Worm (Caenorhabditis elegans) whole organism, L3 larva: ENCODE results near the gene lact-5.

Experiments used
- R02D3.7 ChIP-seq: fragments of 150-350 bp; optimal IDR thresholded peaks from 2 replicates; lab custom pipeline; 2014; ENCODE audit warnings: missing biosample characterization, missing genetic modification characterization
- ZK546.5 ChIP-seq: sonication (generic microtip); optimal IDR thresholded peaks from 2 replicates; lab custom pipeline; 2017; ENCODE audit warnings: missing biosample characterization, missing genetic modification characterization
- ama-1 ChIP-seq: fragments of 150-350 bp; optimal IDR thresholded peaks from 2 replicates; lab custom pipeline; 2018
- ceh-16 ChIP-seq: sonication (generic microtip); optimal IDR thresholded peaks from 2 replicates; lab custom pipeline; 2017; ENCODE audit warnings: missing biosample characterization, missing genetic modification characterization
- ceh-82 ChIP-seq: fragments of 150-350 bp; optimal IDR thresholded peaks from 2 replicates; lab custom pipeline; 2014; ENCODE audit warnings: missing biosample characterization, missing genetic modification characterization
- daf-12 ChIP-seq: fragments of 150-350 bp; optimal IDR thresholded peaks from 2 replicates; lab custom pipeline; 2014; ENCODE audit warnings: missing biosample characterization, missing genetic modification reagents, missing genetic modification characterization
- egl-27 ChIP-seq: sonication (generic microtip); optimal IDR thresholded peaks from 4 replicates; lab custom pipeline; 2017; ENCODE audit warnings: missing biosample characterization, missing genetic modification reagents, missing genetic modification characterization
- elt-1 ChIP-seq: fragments of 150-350 bp; optimal IDR thresholded peaks from 2 replicates; lab custom pipeline; 2014; ENCODE audit warnings: missing biosample characterization, missing genetic modification characterization
- elt-2 ChIP-seq: sonication (generic microtip); optimal IDR thresholded peaks from 2 replicates; lab custom pipeline; 2016; ENCODE audit warnings: missing genetic modification reagents, mild to moderate bottlenecking, missing genetic modification characterization, missing compliant biosample characterization
- elt-3 ChIP-seq, 3 experiments: fragments of 150-350 bp in 1 of 3; sonication (generic microtip) in 2 of 3; optimal IDR thresholded peaks; 2 replicates in 2 of 3; 4 replicates in 1 of 3; lab custom pipeline; 2014 to 2017; ENCODE audit warnings: missing biosample characterization in 3 of 3, missing genetic modification characterization in 3 of 3
- eor-1 ChIP-seq, 2 experiments: fragments of 150-350 bp; optimal IDR thresholded peaks; 2 replicates each; lab custom pipeline; 2014 to 2018; ENCODE audit warnings: missing biosample characterization in 2 of 2, missing genetic modification characterization in 2 of 2
- fkh-10 ChIP-seq: sonication (generic microtip); optimal IDR thresholded peaks from 2 replicates; lab custom pipeline; 2017; ENCODE audit warnings: missing biosample characterization, missing genetic modification reagents, missing genetic modification characterization
- fos-1 ChIP-seq: fragments of 150-350 bp; optimal IDR thresholded peaks from 2 replicates; lab custom pipeline; 2014; ENCODE audit warnings: missing biosample characterization, missing genetic modification characterization
- hmg-11 ChIP-seq: sonication (generic microtip); optimal IDR thresholded peaks from 2 replicates; lab custom pipeline; 2016; ENCODE audit warnings: missing genetic modification characterization, missing compliant biosample characterization
- jun-1 ChIP-seq: fragments of 150-350 bp; optimal IDR thresholded peaks from 2 replicates; lab custom pipeline; 2014; ENCODE audit warnings: missing biosample characterization, missing genetic modification reagents, missing genetic modification characterization
- lin-39 ChIP-seq: fragments of 150-350 bp; optimal IDR thresholded peaks from 2 replicates; lab custom pipeline; 2018; ENCODE audit warnings: missing biosample characterization, missing genetic modification reagents, missing genetic modification characterization
- lsy-12 ChIP-seq: sonication (generic microtip); optimal IDR thresholded peaks from 2 replicates; lab custom pipeline; 2016; ENCODE audit warnings: mild to moderate bottlenecking, missing genetic modification characterization, missing compliant biosample characterization
- mdl-1 ChIP-seq: fragments of 150-350 bp; optimal IDR thresholded peaks from 2 replicates; lab custom pipeline; 2014; ENCODE audit warnings: missing biosample characterization, missing genetic modification characterization
- nhr-11 ChIP-seq: fragments of 150-350 bp; optimal IDR thresholded peaks from 2 replicates; lab custom pipeline; 2014; ENCODE audit warnings: missing biosample characterization, missing genetic modification characterization
- nhr-12 ChIP-seq: fragments of 150-350 bp; optimal IDR thresholded peaks from 2 replicates; lab custom pipeline; 2014; ENCODE audit warnings: missing biosample characterization, missing genetic modification characterization
- nhr-23 ChIP-seq: fragments of 150-350 bp; optimal IDR thresholded peaks from 2 replicates; lab custom pipeline; 2014; ENCODE audit warnings: missing biosample characterization, missing genetic modification reagents, missing genetic modification characterization
- nhr-237 ChIP-seq: fragments of 150-350 bp; optimal IDR thresholded peaks from 2 replicates; lab custom pipeline; 2014; ENCODE audit warnings: missing biosample characterization, missing genetic modification characterization
- nhr-25 ChIP-seq: sonication (generic microtip); optimal IDR thresholded peaks from 2 replicates; lab custom pipeline; 2017; ENCODE audit warnings: missing biosample characterization, missing genetic modification characterization
- nhr-43 ChIP-seq: sonication (generic microtip); optimal IDR thresholded peaks from 2 replicates; lab custom pipeline; 2016; ENCODE audit warnings: mild to moderate bottlenecking, missing genetic modification characterization, missing compliant biosample characterization; ENCODE audit not compliant: poor library complexity, severe bottlenecking
- nhr-67 ChIP-seq: fragments of 150-350 bp; optimal IDR thresholded peaks from 2 replicates; lab custom pipeline; 2014; ENCODE audit warnings: missing biosample characterization, missing genetic modification characterization
- nhr-76 ChIP-seq: fragments of 150-350 bp; sonication (generic microtip); optimal IDR thresholded peaks from 5 replicates; lab custom pipeline; 2014; ENCODE audit warnings: missing biosample characterization, missing genetic modification characterization
- pha-4 ChIP-seq: fragments of 150-350 bp; optimal IDR thresholded peaks from 2 replicates; lab custom pipeline; 2014; ENCODE audit warnings: missing biosample characterization, missing genetic modification reagents, missing genetic modification characterization
- pqm-1 ChIP-seq: fragments of 150-350 bp; optimal IDR thresholded peaks from 2 replicates; lab custom pipeline; 2017; ENCODE audit warnings: missing biosample characterization, missing genetic modification characterization, inconsistent platforms
- sea-2 ChIP-seq: fragments of 150-350 bp; sonication (generic microtip); optimal IDR thresholded peaks from 4 replicates; lab custom pipeline; 2014; ENCODE audit warnings: missing biosample characterization, missing genetic modification reagents, missing genetic modification characterization
- skn-1 ChIP-seq: fragments of 150-350 bp; optimal IDR thresholded peaks from 2 replicates; lab custom pipeline; 2014; ENCODE audit warnings: missing biosample characterization, missing genetic modification characterization
- snpc-4 ChIP-seq: fragments of 150-350 bp; optimal IDR thresholded peaks from 2 replicates; lab custom pipeline; 2014; ENCODE audit warnings: missing biosample characterization, missing genetic modification characterization
- unc-39 ChIP-seq: sonication (generic microtip); optimal IDR thresholded peaks from 4 replicates; lab custom pipeline; 2017; ENCODE audit warnings: missing biosample characterization, missing genetic modification characterization

Gene lact-5

ce11 chrII:4789835-4790343, 31.6 kb downstream of the lact-5 start, which contains the start of gene F26G1.15:
Gene F26G1.15 (plus strand): TSS chrII:4790293.
- TF ChIP-seq lsy-12 (tag; lab: Kevin White, UChicago), result no peak
- TF ChIP-seq egl-27, result no peak
- no peak for TF ChIP-seq elt-3 (tag; optimal IDR thresholded peaks at IDR 0.05; lab: Kevin White, UChicago)
- no peak for TF ChIP-seq fos-1
- TF ChIP-seq sea-2 (GFP tag; lab: Kevin White, UChicago), result no peak
- TF ChIP-seq nhr-12, result no peak

- no peak for TF ChIP-seq fos-1
Observed at ce11 chrII:4786181-4786580, 35.4 kb downstream of the lact-5 start, which contains the start of gene msp-3. Gene msp-3 (minus strand): TSS chrII:4786281.

- TF ChIP-seq pqm-1 (tag; lab: Kevin White, UChicago) (no peak), ceh-16 (tag; lab: Kevin White, UChicago) (no peak), snpc-4 (tag; lab: Kevin White, UChicago) (no peak), nhr-76 (no peak), skn-1 (tag; lab: Kevin White, UChicago) (no peak), nhr-237 (no peak), ama-1 (lab: Kevin White, UChicago) (no peak), nhr-11 (tag; lab: Kevin White, UChicago) (no peak), sea-2 (GFP tag; lab: Kevin White, UChicago) (no peak), nhr-23 (tag; lab: Kevin White, UChicago) (no peak), egl-27 (no peak), R02D3.7 (tag; lab: Kevin White, UChicago) (no peak), unc-39 (no peak), ceh-82 (tag; lab: Kevin White, UChicago) (no peak), fos-1 (no peak), elt-2 (no peak)
Observed at ce11 chrII:4784436-4784835, 37.1 kb downstream of the lact-5 start, which contains the start of gene nep-12. Gene nep-12 (minus strand): TSS chrII:4784536.

- no peak for TF ChIP-seq elt-2
- TF ChIP-seq pha-4 (tag; lab: Kevin White, UChicago), result peak; percentile 49
Observed at ce11 chrII:4779753-4780152, 41.8 kb downstream of the lact-5 start.

ce11 chrII:4776933-4777332, 44.6 kb downstream of the lact-5 start, which contains the start of gene F26G1.11:
Gene F26G1.11 (plus strand): TSS chrII:4777137.
- no peak for TF ChIP-seq nhr-25 (tag; lab: Kevin White, UChicago)
- no peak for TF ChIP-seq lin-39 (tag; lab: Kevin White, UChicago)
- peak; percentile 81 for TF ChIP-seq pqm-1 (tag; lab: Kevin White, UChicago)
- no peak for TF ChIP-seq fkh-10 (GFP tag; lab: Kevin White, UChicago)
- TF ChIP-seq snpc-4 (tag; lab: Kevin White, UChicago), result no peak
- TF ChIP-seq mdl-1, result no peak
- no peak for TF ChIP-seq hmg-11
- no peak for TF ChIP-seq pha-4 (tag; lab: Kevin White, UChicago)
- TF ChIP-seq nhr-43, result no peak
- TF ChIP-seq eor-1 (tag; optimal IDR thresholded peaks at IDR 0.05; lab: Kevin White, UChicago), result no peak
- no peak for TF ChIP-seq ceh-82 (tag; lab: Kevin White, UChicago)
- TF ChIP-seq nhr-237, result no peak
- no peak for TF ChIP-seq skn-1 (tag; lab: Kevin White, UChicago)
- peak; percentile 24 for TF ChIP-seq jun-1 (tag; lab: Kevin White, UChicago)
- no peak for TF ChIP-seq fos-1
- TF ChIP-seq elt-2, result peak; percentile 94
- no peak for TF ChIP-seq ZK546.5 (tag; lab: Kevin White, UChicago)
- no peak for TF ChIP-seq nhr-67 (tag; lab: Kevin White, UChicago)
- TF ChIP-seq, all 47 proteins: peak for 3

- no peak for TF ChIP-seq lsy-12 (tag; lab: Kevin White, UChicago)
- TF ChIP-seq daf-12, result no peak
- no peak for TF ChIP-seq skn-1 (tag; lab: Kevin White, UChicago)
- no peak for TF ChIP-seq hmg-11
- no peak for TF ChIP-seq elt-1 (tag; lab: Kevin White, UChicago)
- TF ChIP-seq nhr-25 (tag; lab: Kevin White, UChicago), result no peak
- no peak for TF ChIP-seq ceh-82 (tag; lab: Kevin White, UChicago)
- no peak for TF ChIP-seq nhr-76
- no peak for TF ChIP-seq nhr-12
- no peak for TF ChIP-seq egl-27
Observed at ce11 chrII:4775802-4776201, 45.7 kb downstream of the lact-5 start.
